Fruit fly (Drosophila melanogaster): Measurements from ENCODE around the gene CG32262.

CG32262 gene

DNA sequence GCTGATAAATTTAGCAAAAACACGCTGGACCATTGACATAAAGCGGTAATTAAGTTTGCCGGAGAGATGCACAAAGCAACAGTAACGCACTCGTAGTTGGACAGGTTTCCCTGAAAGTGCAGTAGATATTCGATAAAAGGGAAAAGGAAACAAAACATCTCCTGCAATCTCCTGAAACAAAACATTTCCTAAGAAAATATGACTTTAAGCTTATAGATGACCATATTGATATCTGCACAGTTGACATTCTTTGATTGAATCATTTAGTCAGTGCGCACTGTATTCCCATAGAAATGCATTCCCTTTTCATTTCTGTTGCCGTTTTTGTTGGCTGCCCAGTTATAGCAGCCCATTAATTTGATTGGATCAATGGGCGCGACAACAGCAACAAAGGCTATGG lies 42.8 kb upstream of the CG32262 start (continued):
- TF ChIP-seq Ets96B (tag; optimal IDR thresholded peaks at IDR 0.05) (peak; percentile 22), CG6276 (GFP tag; optimal IDR thresholded peaks at IDR 0.05) (no peak), acj6 (GFP tag; optimal IDR thresholded peaks at IDR 0.05) (peak; percentile 81), salr (GFP tag; optimal IDR thresholded peaks at IDR 0.05) (peak; percentile 57 to 83), CG6163 (GFP tag; IDR thresholded peaks at IDR 0.05) (peak; percentile 88), Eip75B (GFP tag; optimal IDR thresholded peaks at IDR 0.05) (peak; percentile 62), esn (GFP tag; optimal IDR thresholded peaks at IDR 0.05) (peak; percentile 42), CG4318 (GFP tag; optimal IDR thresholded peaks at IDR 0.05) (peak; percentile 42), CG11762 (GFP tag; optimal IDR thresholded peaks at IDR 0.05; ENCODE audit: insufficient read depth) (peak; percentile 32), CG3032 (tag; optimal IDR thresholded peaks at IDR 0.05) (peak; percentile 64), CG9139 (GFP tag; optimal IDR thresholded peaks at IDR 0.05) (peak; percentile 38), Lpt (GFP tag; optimal IDR thresholded peaks at IDR 0.05) (peak; percentile 27), CG31627 (GFP tag; optimal IDR thresholded peaks at IDR 0.05) (peak; percentile 49), CG3919 (GFP tag; optimal IDR thresholded peaks at IDR 0.05) (peak; percentile 56), OdsH (GFP tag; optimal IDR thresholded peaks at IDR 0.05) (peak; percentile 79), Met (GFP tag; optimal IDR thresholded peaks at IDR 0.05) (peak; percentile 42), topi (GFP tag; optimal IDR thresholded peaks at IDR 0.05) (peak; percentile 13), achi (GFP tag; optimal IDR thresholded peaks at IDR 0.05) (peak; percentile 76)

DNA sequence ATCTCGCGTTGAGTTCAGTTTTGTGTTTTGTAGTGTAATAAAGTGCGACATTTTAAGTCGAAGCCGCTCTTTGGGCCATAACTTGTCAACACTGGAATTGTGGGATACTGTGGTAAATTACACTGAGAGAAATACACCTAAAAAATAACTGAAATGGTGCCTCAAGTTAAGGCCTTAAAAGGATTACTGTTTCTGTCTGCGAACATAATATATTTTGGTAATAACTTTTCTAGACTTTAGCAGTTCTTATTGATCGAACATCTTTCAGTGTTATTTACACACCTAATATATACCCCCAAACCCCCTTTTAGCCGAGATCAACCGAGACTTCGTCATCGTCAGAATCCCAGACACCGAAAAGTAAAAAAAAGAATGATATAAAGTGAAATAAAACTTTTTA lies 41.9 kb upstream of the CG32262 start:
- TF ChIP-seq CG16779 (tag; optimal IDR thresholded peaks at IDR 0.05) = no peak
- peak; percentile 55 for TF ChIP-seq CG10669 (GFP tag; optimal IDR thresholded peaks at IDR 0.05)
- peak; percentile 40 for TF ChIP-seq CG11902 (GFP tag; optimal IDR thresholded peaks at IDR 0.05)
- peak; percentile 81 for TF ChIP-seq Eip78C (GFP tag)
- peak; percentile 17 for TF ChIP-seq CG8632 (GFP tag; optimal IDR thresholded peaks at IDR 0.05)
- peak; percentile 44 for TF ChIP-seq CG10631 (GFP tag; optimal IDR thresholded peaks at IDR 0.05)
- peak; percentile 56 for TF ChIP-seq CG3032 (tag; optimal IDR thresholded peaks at IDR 0.05)
- TF ChIP-seq Ets96B (tag; optimal IDR thresholded peaks at IDR 0.05) = peak; percentile 58
- peak; percentile 45 for TF ChIP-seq spab (GFP tag; optimal IDR thresholded peaks at IDR 0.05)
- no peak for TF ChIP-seq CG4318 (GFP tag; optimal IDR thresholded peaks at IDR 0.05)
- peak; percentile 45 for TF ChIP-seq Sox102F (GFP tag; optimal IDR thresholded peaks at IDR 0.05)
- peak in 1 of 2 experiments; percentile 41 for TF ChIP-seq ss (GFP tag; optimal IDR thresholded peaks at IDR 0.05)
- peak; percentile 47 for TF ChIP-seq CG6792 (GFP tag; optimal IDR thresholded peaks at IDR 0.05)
- peak; percentile 21 for TF ChIP-seq Sox14 (GFP tag; optimal IDR thresholded peaks at IDR 0.05)
- TF ChIP-seq CG8319 (GFP tag; optimal IDR thresholded peaks at IDR 0.05) = peak; percentile 39
- TF ChIP-seq CG11762 (GFP tag; optimal IDR thresholded peaks at IDR 0.05; ENCODE audit: insufficient read depth) = no peak
- peak; percentile 49 for TF ChIP-seq CG1621 (tag; optimal IDR thresholded peaks at IDR 0.05)
- no peak for TF ChIP-seq CG6276 (GFP tag; optimal IDR thresholded peaks at IDR 0.05)
- TF ChIP-seq dsx (GFP tag; optimal IDR thresholded peaks at IDR 0.05; ENCODE audit: poor library complexity, severe bottlenecking) = peak; percentile 43
- TF ChIP-seq CG32006 (GFP tag; optimal IDR thresholded peaks at IDR 0.05) = peak; percentile 32
- no peak for TF ChIP-seq vri (GFP tag; optimal IDR thresholded peaks at IDR 0.05)
- TF ChIP-seq CG6808 (GFP tag; optimal IDR thresholded peaks at IDR 0.05) = peak; percentile 7
- no peak for TF ChIP-seq dac (GFP tag; optimal IDR thresholded peaks at IDR 0.05)
- TF ChIP-seq CG15336 (GFP tag; IDR thresholded peaks at IDR 0.05) = no peak
- TF ChIP-seq CG11294 (GFP tag; IDR thresholded peaks at IDR 0.05) = no peak
- TF ChIP-seq Hr38 (GFP tag; optimal IDR thresholded peaks at IDR 0.05) = no peak
- TF ChIP-seq achi (GFP tag; optimal IDR thresholded peaks at IDR 0.05) = peak; percentile 31
- TF ChIP-seq Smox (GFP tag; optimal IDR thresholded peaks at IDR 0.05) = peak; percentile 1
- no peak for TF ChIP-seq net (GFP tag; optimal IDR thresholded peaks at IDR 0.05)
- TF ChIP-seq Hr4 (GFP tag; optimal IDR thresholded peaks at IDR 0.05) = no peak
- TF ChIP-seq CG6854 (GFP tag; optimal IDR thresholded peaks at IDR 0.05) = no peak
- no peak for TF ChIP-seq Eip93F (GFP tag; optimal IDR thresholded peaks at IDR 0.05)
- no peak for TF ChIP-seq Lpt (GFP tag; optimal IDR thresholded peaks at IDR 0.05)
- TF ChIP-seq acj6 (GFP tag; optimal IDR thresholded peaks at IDR 0.05) = peak; percentile 31
- TF ChIP-seq CG8119 (GFP tag; IDR thresholded peaks at IDR 0.05) = no peak
- no peak for TF ChIP-seq svp (GFP tag)
- peak; percentile 52 for TF ChIP-seq CG3919 (GFP tag; optimal IDR thresholded peaks at IDR 0.05)
- peak; percentile 38 for TF ChIP-seq esn (GFP tag; optimal IDR thresholded peaks at IDR 0.05)
- peak; percentile 44 for TF ChIP-seq pdm3 (GFP tag; optimal IDR thresholded peaks at IDR 0.05)
- peak; percentile 48 for TF ChIP-seq OdsH (GFP tag; optimal IDR thresholded peaks at IDR 0.05)
- TF ChIP-seq Sox15 (GFP tag; optimal IDR thresholded peaks at IDR 0.05) = peak; percentile 29
- TF ChIP-seq Met (GFP tag; optimal IDR thresholded peaks at IDR 0.05) = peak; percentile 16

Measured in whole organism, prepupa.